Worm (Caenorhabditis elegans) whole organism, young adult: ENCODE data around the gene isw-1.

Experiments used
- Y79H2A.3 ChIP-seq: fragments of 200-800 bp; sonication (Bioruptor generic); conservative IDR thresholded peaks from 2 replicates; pipeline ENCODE4 v1.3.6; 2022; ENCODE audit warnings: missing genetic modification reagents, missing genetic modification characterization, missing compliant biosample characterization
- atf-7 ChIP-seq: sonication (generic microtip); optimal IDR thresholded peaks from 2 replicates; lab custom pipeline; 2017; ENCODE audit warnings: mild to moderate bottlenecking, missing genetic modification characterization, missing compliant biosample characterization
- attf-5 ChIP-seq: fragments of 200-800 bp; sonication (Bioruptor generic); optimal IDR thresholded peaks from 2 replicates; lab custom pipeline; 2018; ENCODE audit warnings: mild to moderate bottlenecking, missing genetic modification characterization, missing compliant biosample characterization
- cebp-2 ChIP-seq: fragments of 200-800 bp; sonication (Bioruptor generic); IDR thresholded peaks from 2 replicates; pipeline ENCODE4 v1.3.6; 2022; ENCODE audit warnings: missing genetic modification characterization, missing compliant biosample characterization
- ceh-100 ChIP-seq: fragments of 200-800 bp; sonication (Bioruptor generic); IDR thresholded peaks from 2 replicates; pipeline ENCODE4 v1.3.6; 2022; ENCODE audit warnings: missing genetic modification reagents, missing genetic modification characterization, missing compliant biosample characterization
- hsf-1 ChIP-seq: fragments of 200-800 bp; sonication (Bioruptor generic); IDR thresholded peaks from 2 replicates; pipeline ENCODE4 v1.3.6; 2022; ENCODE audit warnings: missing genetic modification reagents, missing genetic modification characterization, missing compliant biosample characterization
- lin-35 ChIP-seq, 3 experiments: fragments of 150-350 bp in 2 of 3; sonication (generic microtip) in 1 of 3; optimal IDR thresholded peaks; 2 replicates each; lab custom pipeline; 2014 to 2018; ENCODE audit warnings: missing biosample characterization in 3 of 3, missing genetic modification characterization in 3 of 3, missing genetic modification reagents in 3 of 3
- lsl-1 ChIP-seq: fragments of 200-800 bp; sonication (Bioruptor generic); optimal IDR thresholded peaks from 2 replicates; lab custom pipeline; 2018; ENCODE audit warnings: mild to moderate bottlenecking, missing genetic modification characterization, moderate library complexity, missing compliant biosample characterization
- pbrm-1 ChIP-seq: fragments of 200-800 bp; sonication (Bioruptor generic); IDR thresholded peaks from 2 replicates; pipeline ENCODE4 v1.3.6; 2022; ENCODE audit warnings: missing genetic modification reagents, missing genetic modification characterization, missing compliant biosample characterization
- sea-2 ChIP-seq: fragments of 200-800 bp; sonication (Bioruptor generic); IDR thresholded peaks from 2 replicates; pipeline ENCODE4 v1.3.6; 2022; ENCODE audit warnings: missing genetic modification characterization, missing compliant biosample characterization
- snpc-4 ChIP-seq, 5 experiments: fragments of 150-350 bp in 1 of 5; sonication (generic microtip) in 4 of 5; optimal IDR thresholded peaks; 2 replicates each; lab custom pipeline; 2014 to 2018; ENCODE audit warnings: missing genetic modification characterization in 5 of 5, missing biosample characterization in 3 of 5, antibody characterized with exemption in 2 of 5, mild to moderate bottlenecking in 2 of 5, missing compliant biosample characterization in 2 of 5, missing genotype in 2 of 5, moderate library complexity in 2 of 5, missing genetic modification reagents in 1 of 5
- ztf-3 ChIP-seq: fragments of 200-800 bp; sonication (Bioruptor generic); optimal IDR thresholded peaks from 2 replicates; lab custom pipeline; 2018; ENCODE audit warnings: mild to moderate bottlenecking, missing genetic modification characterization, missing compliant biosample characterization

ce11 chrIII:6713266-6713665 lies 3.4 kb upstream of the isw-1 start, which contains the start of gene F37A4.4:
- TF ChIP-seq snpc-4 (GFP tag; optimal IDR thresholded peaks at IDR 0.05; lab: Kevin White, UChicago): no peak
- no peak for TF ChIP-seq snpc-4 (tag; optimal IDR thresholded peaks at IDR 0.05; lab: Kevin White, UChicago)
- no peak for TF ChIP-seq cebp-2 (GFP tag; lab: Robert Waterston, UW)
- TF ChIP-seq ztf-3 (GFP tag; lab: Kevin White, UChicago): no peak
- no peak for TF ChIP-seq Y79H2A.3 (GFP tag; lab: Robert Waterston, UW)
- no peak for TF ChIP-seq sea-2 (GFP tag; lab: Robert Waterston, UW)
- TF ChIP-seq attf-5 (GFP tag; lab: Kevin White, UChicago): no peak
- TF ChIP-seq lsl-1 (GFP tag; lab: Kevin White, UChicago): no peak
- TF ChIP-seq pbrm-1: no peak
- no peak for TF ChIP-seq ceh-100 (GFP tag; lab: Robert Waterston, UW)
- TF ChIP-seq lin-35 (GFP tag; optimal IDR thresholded peaks at IDR 0.05; lab: Kevin White, UChicago): no peak
- TF ChIP-seq atf-7 (tag; lab: Kevin White, UChicago): no peak
- no peak for TF ChIP-seq hsf-1 (GFP tag; lab: Robert Waterston, UW)
